Worm (Caenorhabditis elegans) whole organism, L1 larva: ENCODE measurements around the gene Y116A8C.38.

Source experiments
- C34B4.2 ChIP-seq: sonication (generic microtip); optimal IDR thresholded peaks from 2 replicates; lab custom pipeline; 2017; ENCODE audit warnings: mild to moderate bottlenecking, missing genetic modification characterization, missing compliant biosample characterization
- ama-1 ChIP-seq: fragments of 150-350 bp; optimal IDR thresholded peaks from 2 replicates; lab custom pipeline; 2014
- ceh-63 ChIP-seq: fragments of 200-800 bp; sonication (Bioruptor generic); optimal IDR thresholded peaks from 2 replicates; lab custom pipeline; 2018; ENCODE audit warnings: mild to moderate bottlenecking, missing genetic modification characterization, missing compliant biosample characterization
- egl-27 ChIP-seq, 2 experiments: fragments of 150-350 bp in 1 of 2; sonication (generic microtip); optimal IDR thresholded peaks; 3 replicates each; lab custom pipeline; 2017 to 2018; ENCODE audit warnings: missing biosample characterization in 2 of 2, missing genetic modification characterization in 2 of 2, missing genetic modification reagents in 2 of 2
- lin-14 ChIP-seq: fragments of 200-800 bp; sonication (Bioruptor generic); optimal IDR thresholded peaks from 2 replicates; lab custom pipeline; 2018; ENCODE audit warnings: mild to moderate bottlenecking, missing genetic modification characterization, moderate library complexity, missing compliant biosample characterization

- TF ChIP-seq ama-1 (lab: Kevin White, UChicago) (no peak), lin-14 (peak; percentile 26), egl-27 (tag; optimal IDR thresholded peaks at IDR 0.05; lab: Kevin White, UChicago) (no peak), C34B4.2 (tag; lab: Kevin White, UChicago) (no peak), ceh-63 (no peak)
Observed at ce11 chrIV:17118987-17119732, 12.2 kb upstream of the Y116A8C.38 start, which contains the start of gene itsn-1.
